Worm (Caenorhabditis elegans) whole organism, L1 larva: Measurements from ENCODE around the gene fkb-6.

ENCODE experiments used
- C16A3.4 ChIP-seq: fragments of 150-350 bp; optimal IDR thresholded peaks from 2 replicates; lab custom pipeline; 2014; ENCODE audit warnings: missing biosample characterization, missing genetic modification characterization
- Y116A8C.19 ChIP-seq: sonication (generic microtip); optimal IDR thresholded peaks from 2 replicates; lab custom pipeline; 2016; ENCODE audit warnings: missing compliant biosample characterization, missing genetic modification characterization, borderline replicate concordance
- ama-1 ChIP-seq: fragments of 150-350 bp; optimal IDR thresholded peaks from 2 replicates; lab custom pipeline; 2014
- ceh-63 ChIP-seq: fragments of 200-800 bp; sonication (Bioruptor generic); optimal IDR thresholded peaks from 2 replicates; lab custom pipeline; 2018; ENCODE audit warnings: mild to moderate bottlenecking, missing genetic modification characterization, missing compliant biosample characterization
- ceh-8 ChIP-seq: fragments of 200-800 bp; sonication (Bioruptor generic); optimal IDR thresholded peaks from 2 replicates; lab custom pipeline; 2018; ENCODE audit warnings: mild to moderate bottlenecking, missing genetic modification characterization, moderate library complexity, missing compliant biosample characterization
- ceh-82 ChIP-seq, 3 experiments: fragments of 150-350 bp in 1 of 3; sonication (generic microtip) in 2 of 3; optimal IDR thresholded peaks; 2 replicates each; lab custom pipeline; 2014 to 2017; ENCODE audit warnings: missing biosample characterization in 3 of 3, missing genetic modification characterization in 3 of 3
- ceh-88 ChIP-seq: fragments of 200-800 bp; sonication (Bioruptor generic); IDR thresholded peaks from 2 replicates; pipeline ENCODE4 v1.3.6; 2022; ENCODE audit warnings: missing genetic modification characterization, missing compliant biosample characterization
- ces-1 ChIP-seq: fragments of 150-350 bp; optimal IDR thresholded peaks from 2 replicates; lab custom pipeline; 2014; ENCODE audit warnings: missing biosample characterization, missing genetic modification reagents, missing genetic modification characterization
- dpl-1 ChIP-seq, 3 experiments: fragments of 150-350 bp in 2 of 3; sonication (generic microtip) in 1 of 3; optimal IDR thresholded peaks; 2 replicates each; lab custom pipeline; 2014 to 2017; ENCODE audit warnings: missing biosample characterization in 3 of 3, missing genetic modification characterization in 3 of 3, missing genetic modification reagents in 3 of 3
- efl-1 ChIP-seq, 4 experiments: fragments of 150-350 bp; optimal IDR thresholded peaks in 3 of 4; peaks in 1 of 4; 1 replicate in 1 of 4; 2 replicates in 3 of 4; lab custom pipeline; 2014; ENCODE audit warnings: missing biosample characterization in 2 of 4, missing genetic modification characterization in 2 of 4, missing genetic modification reagents in 2 of 4
- egl-27 ChIP-seq, 2 experiments: fragments of 150-350 bp in 1 of 2; sonication (generic microtip); optimal IDR thresholded peaks; 3 replicates each; lab custom pipeline; 2017 to 2018; ENCODE audit warnings: missing biosample characterization in 2 of 2, missing genetic modification characterization in 2 of 2, missing genetic modification reagents in 2 of 2
- elt-2 ChIP-seq: sonication (generic microtip); optimal IDR thresholded peaks from 2 replicates; lab custom pipeline; 2016; ENCODE audit warnings: missing genetic modification characterization, mild to moderate bottlenecking, inconsistent platforms, missing compliant biosample characterization, missing genetic modification reagents
- elt-3 ChIP-seq, 6 experiments: fragments of 150-350 bp in 1 of 6; sonication (generic microtip); optimal IDR thresholded peaks; 2 replicates each; lab custom pipeline; 2017 to 2018; ENCODE audit warnings: missing biosample characterization in 6 of 6, missing genetic modification characterization in 6 of 6, inconsistent platforms in 1 of 6
- fkh-10 ChIP-seq: sonication (generic microtip); optimal IDR thresholded peaks from 2 replicates; lab custom pipeline; 2017; ENCODE audit warnings: missing biosample characterization, missing genetic modification reagents, missing genetic modification characterization
- fkh-8 ChIP-seq: sonication (generic microtip); optimal IDR thresholded peaks from 2 replicates; lab custom pipeline; 2016; ENCODE audit warnings: mild to moderate bottlenecking, missing genetic modification characterization, missing compliant biosample characterization
- grh-1 ChIP-seq: fragments of 200-800 bp; sonication (Bioruptor generic); IDR thresholded peaks from 2 replicates; pipeline ENCODE4 v1.3.6; 2022; ENCODE audit warnings: missing genetic modification reagents, missing genetic modification characterization, missing compliant biosample characterization
- irx-1 ChIP-seq: sonication (generic microtip); optimal IDR thresholded peaks from 2 replicates; lab custom pipeline; 2016; ENCODE audit warnings: missing genetic modification characterization, missing compliant biosample characterization
- isw-1 ChIP-seq: fragments of 200-800 bp; sonication (Bioruptor generic); IDR thresholded peaks from 2 replicates; pipeline ENCODE4 v1.3.6; 2022; ENCODE audit warnings: missing genetic modification characterization, missing compliant biosample characterization
- lin-14 ChIP-seq: fragments of 200-800 bp; sonication (Bioruptor generic); optimal IDR thresholded peaks from 2 replicates; lab custom pipeline; 2018; ENCODE audit warnings: mild to moderate bottlenecking, missing genetic modification characterization, moderate library complexity, missing compliant biosample characterization
- lin-15B ChIP-seq: fragments of 150-350 bp; sonication (generic microtip); optimal IDR thresholded peaks from 3 replicates; lab custom pipeline; 2014; ENCODE audit warnings: missing biosample characterization, missing genetic modification characterization
- lin-39 ChIP-seq: fragments of 150-350 bp; optimal IDR thresholded peaks from 2 replicates; lab custom pipeline; 2014; ENCODE audit warnings: missing biosample characterization, missing genetic modification reagents, missing genetic modification characterization
- lsy-2 ChIP-seq, 2 experiments: fragments of 150-350 bp; optimal IDR thresholded peaks; 2 replicates each; lab custom pipeline; 2014; ENCODE audit warnings: missing biosample characterization in 2 of 2, missing genetic modification characterization in 2 of 2
- mdl-1 ChIP-seq, 2 experiments: fragments of 150-350 bp; optimal IDR thresholded peaks; 2 replicates each; lab custom pipeline; 2014 to 2017; ENCODE audit warnings: missing biosample characterization in 2 of 2, missing genetic modification characterization in 2 of 2, inconsistent platforms in 1 of 2
- mef-2 ChIP-seq: fragments of 150-350 bp; optimal IDR thresholded peaks from 2 replicates; lab custom pipeline; 2014; ENCODE audit warnings: missing biosample characterization, missing genetic modification characterization
- mep-1 ChIP-seq: fragments of 150-350 bp; optimal IDR thresholded peaks from 2 replicates; lab custom pipeline; 2014; ENCODE audit warnings: missing biosample characterization, missing genetic modification characterization
- nhr-19 ChIP-seq: fragments of 200-800 bp; sonication (Bioruptor generic); conservative IDR thresholded peaks from 2 replicates; pipeline ENCODE4 v1.3.6; 2022; ENCODE audit warnings: missing genetic modification characterization, missing compliant biosample characterization
- nhr-237 ChIP-seq: fragments of 150-350 bp; optimal IDR thresholded peaks from 2 replicates; lab custom pipeline; 2014; ENCODE audit warnings: missing biosample characterization, missing genetic modification characterization
- nhr-47 ChIP-seq: sonication (generic microtip); optimal IDR thresholded peaks from 2 replicates; lab custom pipeline; 2016; ENCODE audit warnings: mild to moderate bottlenecking, missing genetic modification characterization, moderate library complexity, missing compliant biosample characterization
- nhr-71 ChIP-seq: sonication (generic microtip); optimal IDR thresholded peaks from 2 replicates; lab custom pipeline; 2016; ENCODE audit warnings: mild to moderate bottlenecking, missing genetic modification characterization, moderate library complexity, missing compliant biosample characterization
- nhr-77 ChIP-seq: fragments of 150-350 bp; optimal IDR thresholded peaks from 2 replicates; lab custom pipeline; 2014; ENCODE audit warnings: missing biosample characterization, missing genetic modification characterization
- nhr-85 ChIP-seq: sonication (generic microtip); peaks from one replicate; lab custom pipeline; 2016; ENCODE audit warnings: missing genetic modification characterization, inconsistent platforms, missing compliant biosample characterization
- nhr-90 ChIP-seq: sonication (generic microtip); optimal IDR thresholded peaks from 2 replicates; lab custom pipeline; 2016; ENCODE audit warnings: mild to moderate bottlenecking, missing genetic modification characterization, missing compliant biosample characterization; ENCODE audit not compliant: poor library complexity
- pax-3 ChIP-seq: fragments of 200-800 bp; sonication (Bioruptor generic); optimal IDR thresholded peaks from 2 replicates; lab custom pipeline; 2018; ENCODE audit warnings: mild to moderate bottlenecking, missing genetic modification characterization, moderate library complexity, missing compliant biosample characterization
- pqm-1 ChIP-seq: sonication (generic microtip); optimal IDR thresholded peaks from 3 replicates; lab custom pipeline; 2017; ENCODE audit warnings: missing biosample characterization, missing genetic modification characterization
- snu-23 ChIP-seq: sonication (generic microtip); optimal IDR thresholded peaks from 2 replicates; lab custom pipeline; 2016; ENCODE audit warnings: missing genetic modification characterization, missing compliant biosample characterization
- sox-4 ChIP-seq: sonication (generic microtip); optimal IDR thresholded peaks from 2 replicates; lab custom pipeline; 2016; ENCODE audit warnings: missing genetic modification characterization, missing compliant biosample characterization
- swsn-7 ChIP-seq: sonication (generic microtip); optimal IDR thresholded peaks from 2 replicates; lab custom pipeline; 2016; ENCODE audit warnings: missing genetic modification characterization, missing compliant biosample characterization
- tbx-2 ChIP-seq: sonication (generic microtip); optimal IDR thresholded peaks from 2 replicates; lab custom pipeline; 2016; ENCODE audit warnings: missing genetic modification characterization, missing compliant biosample characterization
- unc-86 ChIP-seq: sonication (generic microtip); optimal IDR thresholded peaks from 2 replicates; lab custom pipeline; 2016; ENCODE audit warnings: missing genetic modification characterization, missing compliant biosample characterization
- vab-15 ChIP-seq: sonication (generic microtip); optimal IDR thresholded peaks from 2 replicates; lab custom pipeline; 2017; ENCODE audit warnings: missing genotype, mild to moderate bottlenecking, missing genetic modification characterization, missing compliant biosample characterization
- ztf-4 ChIP-seq: fragments of 150-350 bp; optimal IDR thresholded peaks from 2 replicates; lab custom pipeline; 2014; ENCODE audit warnings: missing biosample characterization, missing genetic modification characterization

fkb-6 gene

ce11 chrV:20866406-20866805, 20.4 kb downstream of the fkb-6 start:
- peak; percentile 67 for TF ChIP-seq elt-2 (tag; lab: Kevin White, UChicago)
- peak; percentile 7 for TF ChIP-seq nhr-90 (tag; lab: Kevin White, UChicago)
- TF ChIP-seq nhr-85 (tag; lab: Kevin White, UChicago) = no peak

ce11 chrV:20868329-20868728, 22.4 kb downstream of the fkb-6 start, which contains the start of gene F31D4.8:
Gene F31D4.8, minus strand, starts transcription at chrV:20868429.
- no peak for TF ChIP-seq efl-1 (optimal IDR thresholded peaks at IDR 0.05; lab: Kevin White, UChicago)
- peak in 1 of 2 experiments; percentile 58 for TF ChIP-seq efl-1 (GFP tag; optimal IDR thresholded peaks at IDR 0.05 in 1 of 2; lab: Kevin White, UChicago)
- no peak for TF ChIP-seq pqm-1 (tag; lab: Kevin White, UChicago)

- TF ChIP-seq ceh-63 (GFP tag; lab: Kevin White, UChicago) (no peak), lsy-2 (tag; optimal IDR thresholded peaks at IDR 0.05; lab: Kevin White, UChicago) (no peak), isw-1 (GFP tag; lab: Robert Waterston, UW) (no peak), ceh-88 (GFP tag; lab: Robert Waterston, UW) (no peak), lin-14 (GFP tag; lab: Kevin White, UChicago) (no peak), elt-3 (tag; optimal IDR thresholded peaks at IDR 0.05; lab: Kevin White, UChicago) (no peak), elt-2 (tag; lab: Kevin White, UChicago) (no peak), swsn-7 (tag; lab: Kevin White, UChicago) (no peak), ama-1 (no peak), snu-23 (no peak), fkh-8 (no peak)
Observed at ce11 chrV:20870633-20871032, 24.7 kb downstream of the fkb-6 start.

ce11 chrV:20871194-20871593, 25.2 kb downstream of the fkb-6 start:
- TF ChIP-seq ztf-4 (tag; lab: Kevin White, UChicago) = no peak
- no peak for TF ChIP-seq lin-39 (tag; lab: Kevin White, UChicago)
- no peak for TF ChIP-seq Y116A8C.19
- TF ChIP-seq mep-1 (tag; lab: Kevin White, UChicago) = no peak
- TF ChIP-seq isw-1 (GFP tag; lab: Robert Waterston, UW) = no peak
- no peak for TF ChIP-seq sox-4
- TF ChIP-seq nhr-77 = no peak
- TF ChIP-seq C16A3.4 = no peak
- TF ChIP-seq pqm-1 (tag; lab: Kevin White, UChicago) = no peak
- no peak for TF ChIP-seq lin-15B (tag; lab: Kevin White, UChicago)
- TF ChIP-seq fkh-8 = no peak
- no peak for TF ChIP-seq grh-1 (GFP tag; lab: Robert Waterston, UW)
- no peak for TF ChIP-seq pax-3 (tag; lab: Kevin White, UChicago)
- TF ChIP-seq nhr-90 (tag; lab: Kevin White, UChicago) = no peak

ce11 chrV:20873144-20873543, 27.2 kb downstream of the fkb-6 start:
- TF ChIP-seq unc-86 (tag; lab: Kevin White, UChicago) = no peak
- TF ChIP-seq lin-14 (GFP tag; lab: Kevin White, UChicago) = peak; percentile 86
- TF ChIP-seq ces-1 (GFP tag; lab: Kevin White, UChicago) = peak; percentile 86
- TF ChIP-seq nhr-19 (GFP tag; lab: Robert Waterston, UW) = no peak
- peak; percentile 77 for TF ChIP-seq fkh-10 (GFP tag; lab: Kevin White, UChicago)
- TF ChIP-seq ceh-82 (tag; optimal IDR thresholded peaks at IDR 0.05; lab: Kevin White, UChicago) = peak in 1 of 3 experiments; percentile 32
- TF ChIP-seq nhr-71 = peak; percentile 18
- peak; percentile 37 for TF ChIP-seq ceh-8 (GFP tag; lab: Kevin White, UChicago)
- peak; percentile 6 for TF ChIP-seq tbx-2

- TF ChIP-seq dpl-1 (GFP tag; optimal IDR thresholded peaks at IDR 0.05; lab: Kevin White, UChicago) = no peak
- TF ChIP-seq vab-15 = no peak
- TF ChIP-seq egl-27 (tag; optimal IDR thresholded peaks at IDR 0.05; lab: Kevin White, UChicago) = no peak
- no peak for TF ChIP-seq C16A3.4
- no peak for TF ChIP-seq mdl-1 (tag; optimal IDR thresholded peaks at IDR 0.05; lab: Kevin White, UChicago)
- no peak for TF ChIP-seq irx-1 (tag; lab: Kevin White, UChicago)
- TF ChIP-seq efl-1 (optimal IDR thresholded peaks at IDR 0.05; lab: Kevin White, UChicago) = no peak
- no peak for TF ChIP-seq efl-1 (GFP tag; optimal IDR thresholded peaks at IDR 0.05 in 1 of 2; lab: Kevin White, UChicago)
- no peak for TF ChIP-seq nhr-47 (tag; lab: Kevin White, UChicago)
- TF ChIP-seq ceh-88 (GFP tag; lab: Robert Waterston, UW) = no peak
- no peak for TF ChIP-seq ztf-4 (tag; lab: Kevin White, UChicago)
- TF ChIP-seq isw-1 (GFP tag; lab: Robert Waterston, UW) = no peak
- TF ChIP-seq nhr-237 (tag; lab: Kevin White, UChicago) = no peak
- TF ChIP-seq mef-2 (tag; lab: Kevin White, UChicago) = no peak
- no peak for TF ChIP-seq lin-15B (tag; lab: Kevin White, UChicago)
- TF ChIP-seq ceh-63 (GFP tag; lab: Kevin White, UChicago) = no peak
Observed at ce11 chrV:20875324-20875723, 29.4 kb downstream of the fkb-6 start.
